Worm (Caenorhabditis elegans) whole organism, L2 larva: ENCODE measurements around the gene Y39A1A.24.

Experiments used
- ama-1 ChIP-seq: fragments of 150-350 bp; optimal IDR thresholded peaks from 2 replicates; lab custom pipeline; 2018; ENCODE audit warnings: inconsistent platforms
- crh-2 ChIP-seq: sonication (generic microtip); optimal IDR thresholded peaks from 2 replicates; lab custom pipeline; 2017; ENCODE audit warnings: missing biosample characterization, missing genetic modification characterization
- nhr-25 ChIP-seq: fragments of 150-350 bp; sonication (generic microtip); optimal IDR thresholded peaks from 3 replicates; lab custom pipeline; 2014; ENCODE audit warnings: missing biosample characterization, missing genetic modification characterization
- nhr-77 ChIP-seq: fragments of 150-350 bp; optimal IDR thresholded peaks from 2 replicates; lab custom pipeline; 2014; ENCODE audit warnings: missing biosample characterization, missing genetic modification characterization
- ztf-11 ChIP-seq: sonication (generic microtip); optimal IDR thresholded peaks from 2 replicates; lab custom pipeline; 2017; ENCODE audit warnings: missing biosample characterization, missing genetic modification characterization

ce11 chrIII:10634576-10634975 lies 22.1 kb downstream of the Y39A1A.24 start:
- no peak for TF ChIP-seq nhr-77 (tag; lab: Kevin White, UChicago)
- no peak for TF ChIP-seq ztf-11
- no peak for TF ChIP-seq ama-1 (lab: Kevin White, UChicago)
- TF ChIP-seq crh-2 (tag; lab: Kevin White, UChicago): no peak
- TF ChIP-seq nhr-25 (tag; lab: Kevin White, UChicago): no peak
